Fruit fly (Drosophila melanogaster): ENCODE results near the gene CG12481.

The CG12481 gene

dm6 chrX:14208426-14209208 lies 21.6 kb downstream of the CG12481 start (continued):
- TF ChIP-seq Ssrp (tag; optimal IDR thresholded peaks at IDR 0.05) (peak; percentile 57), trh (GFP tag; optimal IDR thresholded peaks at IDR 0.05) (peak; percentile 13), tio (GFP tag; optimal IDR thresholded peaks at IDR 0.05) (peak; percentile 1), CG5245 (GFP tag; optimal IDR thresholded peaks at IDR 0.05) (peak; percentile 28), hb (GFP tag; IDR thresholded peaks at IDR 0.05; ENCODE audit: partially characterized antibody) (no peak), CG9437 (GFP tag; optimal IDR thresholded peaks at IDR 0.05) (peak; percentile 55), CG2875 (GFP tag; optimal IDR thresholded peaks at IDR 0.05) (peak; percentile 19), CG3838 (GFP tag; optimal IDR thresholded peaks at IDR 0.05) (no peak), prd (optimal IDR thresholded peaks at IDR 0.05) (no peak), prd (GFP tag; IDR thresholded peaks at IDR 0.05) (peak; percentile 17; the same call in 1 of the 3 replicates), MBD-R2 (GFP tag; IDR thresholded peaks at IDR 0.05) (0 out of 2 replicates have a peak, but pooled peaks have one; percentile 22), cas (GFP tag; IDR thresholded peaks at IDR 0.05) (no peak), CG2712 (tag; optimal IDR thresholded peaks at IDR 0.05) (peak; percentile 71), CG6683 (GFP tag; optimal IDR thresholded peaks at IDR 0.05) (peak; percentile 15), CG8944 (GFP tag; optimal IDR thresholded peaks at IDR 0.05) (no peak), CG17568 (GFP tag; optimal IDR thresholded peaks at IDR 0.05) (no peak), Doc2 (GFP tag; IDR thresholded peaks at IDR 0.05) (no peak), Neu2 (GFP tag; optimal IDR thresholded peaks at IDR 0.05; ENCODE audit: borderline replicate concordance) (no peak), grn (GFP tag; optimal IDR thresholded peaks at IDR 0.05) (peak; percentile 83), gfzf (GFP tag; optimal IDR thresholded peaks at IDR 0.05) (no peak), CG17385 (GFP tag; optimal IDR thresholded peaks at IDR 0.05) (peak; percentile 59), CG14050 (GFP tag; IDR thresholded peaks at IDR 0.05) (peak; percentile 61), Mad (GFP tag; optimal IDR thresholded peaks at IDR 0.05) (no peak), zfh1 (GFP tag; IDR thresholded peaks at IDR 0.05) (peak; percentile 60; the same call in 2 of the 3 replicates), Hmx (GFP tag; optimal IDR thresholded peaks at IDR 0.05) (no peak), CG13287 (GFP tag; IDR thresholded peaks at IDR 0.05; ENCODE audit: partially characterized antibody) (no peak; the same call in 1 of the 2 replicates), CG13123 (GFP tag; optimal IDR thresholded peaks at IDR 0.05) (no peak), Lpt (GFP tag; optimal IDR thresholded peaks at IDR 0.05) (no peak), CG2120 (GFP tag; optimal IDR thresholded peaks at IDR 0.05) (peak; percentile 29), Abd-B (GFP tag; optimal IDR thresholded peaks at IDR 0.05) (no peak), Side (GFP tag; optimal IDR thresholded peaks at IDR 0.05) (peak; percentile 21), CG12659 (GFP tag; optimal IDR thresholded peaks at IDR 0.05) (peak; percentile 48), trem (tag; optimal IDR thresholded peaks at IDR 0.05) (peak; percentile 47), TFAM (GFP tag; optimal IDR thresholded peaks at IDR 0.05) (no peak), CG14014 (GFP tag; IDR thresholded peaks at IDR 0.05) (peak; percentile 58; the same call in 1 of the 2 replicates), croc (GFP tag; conservative IDR thresholded peaks at IDR 0.05) (no peak), tap (tag; optimal IDR thresholded peaks at IDR 0.05) (peak; percentile 63), CG13296 (GFP tag; optimal IDR thresholded peaks at IDR 0.05) (peak; percentile 24), fd102C (GFP tag; optimal IDR thresholded peaks at IDR 0.05) (no peak), kay (GFP tag; optimal IDR thresholded peaks at IDR 0.05) (no peak), CG7271 (tag; optimal IDR thresholded peaks at IDR 0.05) (peak; percentile 70), mirr (GFP tag; optimal IDR thresholded peaks at IDR 0.05) (no peak), CG6654 (GFP tag; optimal IDR thresholded peaks at IDR 0.05) (no peak), CG11504 (tag; optimal IDR thresholded peaks at IDR 0.05) (peak; percentile 83), Hr78 (GFP tag; optimal IDR thresholded peaks at IDR 0.05) (peak in 1 of 2 experiments; percentile 0), Rx (GFP tag; IDR thresholded peaks at IDR 0.05) (no peak), CG10274 (GFP tag; optimal IDR thresholded peaks at IDR 0.05) (no peak), sim (GFP tag; IDR thresholded peaks at IDR 0.05) (peak; percentile 49; the same call in 1 of the 2 replicates), pita (GFP tag; optimal IDR thresholded peaks at IDR 0.05) (no peak)
